Fruit fly (Drosophila melanogaster): ENCODE measurements around the gene Hrb98DE.

Hrb98DE gene

dm6 chr3R:28634981-28635930, 35.6 kb downstream of the Hrb98DE start, which contains the start of gene CG10011:
CG10011 (minus strand) TSS chr3R:28635099.
- no peak for TF ChIP-seq Hr4 (GFP tag; optimal IDR thresholded peaks at IDR 0.05)
- peak; percentile 17 for TF ChIP-seq CG7368 (GFP tag; optimal IDR thresholded peaks at IDR 0.05)
- peak; percentile 11 for TF ChIP-seq Sox102F (GFP tag; optimal IDR thresholded peaks at IDR 0.05)
- TF ChIP-seq eg (GFP tag; IDR thresholded peaks at IDR 0.05), result 0 out of 3 replicates have a peak, but pooled peaks have one; percentile 25
- TF ChIP-seq svp (GFP tag), result peak; percentile 51
- TF ChIP-seq CG3032 (tag; optimal IDR thresholded peaks at IDR 0.05), result no peak
- peak; percentile 10 for TF ChIP-seq CG6808 (GFP tag; optimal IDR thresholded peaks at IDR 0.05)
- TF ChIP-seq esn (GFP tag; optimal IDR thresholded peaks at IDR 0.05), result peak; percentile 37
- peak; percentile 30; the same call in 1 of the 2 replicates for TF ChIP-seq CG15336 (GFP tag; IDR thresholded peaks at IDR 0.05)
- no peak for TF ChIP-seq spab (GFP tag; optimal IDR thresholded peaks at IDR 0.05)
- peak; percentile 20 for TF ChIP-seq Met (GFP tag; optimal IDR thresholded peaks at IDR 0.05)
- TF ChIP-seq CG6854 (GFP tag; optimal IDR thresholded peaks at IDR 0.05), result no peak
- no peak for TF ChIP-seq Ets96B (tag; optimal IDR thresholded peaks at IDR 0.05)
- TF ChIP-seq dac (GFP tag; optimal IDR thresholded peaks at IDR 0.05), result no peak
- peak; percentile 29 for TF ChIP-seq Sox14 (GFP tag; optimal IDR thresholded peaks at IDR 0.05)
- TF ChIP-seq Blimp-1 (GFP tag; optimal IDR thresholded peaks at IDR 0.05), result peak; percentile 5
- TF ChIP-seq topi (GFP tag; optimal IDR thresholded peaks at IDR 0.05), result no peak
- TF ChIP-seq CG8632 (GFP tag; optimal IDR thresholded peaks at IDR 0.05), result no peak
- no peak for TF ChIP-seq vri (GFP tag; optimal IDR thresholded peaks at IDR 0.05)
- TF ChIP-seq Eip93F (GFP tag; optimal IDR thresholded peaks at IDR 0.05), result no peak
- peak; percentile 10 for TF ChIP-seq CG3919 (GFP tag; optimal IDR thresholded peaks at IDR 0.05)
- TF ChIP-seq CG16779 (tag; optimal IDR thresholded peaks at IDR 0.05), result no peak
- TF ChIP-seq CG4318 (GFP tag; optimal IDR thresholded peaks at IDR 0.05), result no peak
- TF ChIP-seq Eip78C (GFP tag), result peak; percentile 75
- no peak for TF ChIP-seq CG34406 (GFP tag; optimal IDR thresholded peaks at IDR 0.05)
- peak; percentile 30; the same call in 1 of the 3 replicates for TF ChIP-seq CG6163 (GFP tag; IDR thresholded peaks at IDR 0.05)
- TF ChIP-seq lz (GFP tag; optimal IDR thresholded peaks at IDR 0.05), result peak; percentile 2

dm6 chr3R:28636111-28636510, 36.5 kb downstream of the Hrb98DE start, which contains the start of gene CG9988:
CG9988 (plus strand) TSS chr3R:28636411.
- TF ChIP-seq pdm3 (GFP tag; optimal IDR thresholded peaks at IDR 0.05) (no peak), CG6163 (GFP tag; IDR thresholded peaks at IDR 0.05) (no peak), salr (GFP tag; optimal IDR thresholded peaks at IDR 0.05) (no peak), CG1621 (tag; optimal IDR thresholded peaks at IDR 0.05) (no peak), lz (GFP tag; optimal IDR thresholded peaks at IDR 0.05) (no peak), Eip93F (GFP tag; optimal IDR thresholded peaks at IDR 0.05) (no peak), spab (GFP tag; optimal IDR thresholded peaks at IDR 0.05) (no peak), CG3919 (GFP tag; optimal IDR thresholded peaks at IDR 0.05) (no peak), CG6792 (GFP tag; optimal IDR thresholded peaks at IDR 0.05) (no peak), Ets96B (tag; optimal IDR thresholded peaks at IDR 0.05) (no peak), net (GFP tag; optimal IDR thresholded peaks at IDR 0.05) (no peak), fkh (GFP tag; optimal IDR thresholded peaks at IDR 0.05) (no peak), CG7368 (GFP tag; optimal IDR thresholded peaks at IDR 0.05) (no peak), Sox102F (GFP tag; optimal IDR thresholded peaks at IDR 0.05) (no peak), acj6 (GFP tag; optimal IDR thresholded peaks at IDR 0.05) (no peak), CG4318 (GFP tag; optimal IDR thresholded peaks at IDR 0.05) (no peak), Ets21C (GFP tag; optimal IDR thresholded peaks at IDR 0.05) (no peak)

DNA sequence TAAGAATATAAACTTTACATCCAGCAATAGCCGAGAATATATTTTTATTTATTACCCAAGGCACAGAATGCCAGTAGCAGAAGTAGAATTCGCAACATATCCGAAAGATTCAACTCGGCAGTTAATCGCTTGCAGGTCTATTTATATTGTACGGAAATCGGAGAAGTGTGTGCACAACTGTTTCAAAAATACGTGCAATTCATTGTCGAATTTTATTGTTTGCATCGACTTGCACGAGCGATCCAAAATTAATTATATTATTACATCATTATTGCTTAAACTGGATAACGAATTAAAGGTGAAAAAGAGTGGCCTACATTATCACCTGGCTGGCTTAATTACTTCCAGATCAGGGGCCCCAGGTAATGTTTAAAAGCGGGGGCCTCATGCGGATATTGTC, 43.2 kb downstream of the Hrb98DE start, which contains the start of gene CG14062:
TSS of gene CG14062 (minus strand) at position 101 of the 400 bp plus-strand sequence.
- peak; percentile 10 for TF ChIP-seq svp (GFP tag)
- no peak for TF ChIP-seq acj6 (GFP tag; optimal IDR thresholded peaks at IDR 0.05)
- no peak for TF ChIP-seq Met (GFP tag; optimal IDR thresholded peaks at IDR 0.05)

Data from whole organism, prepupa.